Fruit fly (Drosophila melanogaster) whole organism, prepupa: ENCODE measurements around the gene Pdi.

Source experiments
- Blimp-1 ChIP-seq: fragments of 200-800 bp; sonication (Bioruptor generic); optimal IDR thresholded peaks from 3 replicates; lab custom pipeline; 2017; ENCODE audit warnings: missing biosample characterization, missing genetic modification characterization, mild to moderate bottlenecking, moderate library complexity, missing genetic modification reagents
- CG10669 ChIP-seq: fragments of 200-800 bp; sonication (Bioruptor generic); optimal IDR thresholded peaks from 3 replicates; lab custom pipeline; 2018; ENCODE audit warnings: missing biosample characterization, mild to moderate bottlenecking, missing genetic modification characterization, moderate library complexity
- CG11294 ChIP-seq: fragments of 200-800 bp; sonication (Bioruptor generic); IDR thresholded peaks from 2 replicates; pipeline ENCODE4 v1.3.6; 2022; ENCODE audit warnings: missing biosample characterization, missing genetic modification characterization
- CG11762 ChIP-seq: fragments of 200-800 bp; sonication (Bioruptor generic); optimal IDR thresholded peaks from 3 replicates; lab custom pipeline; 2016; ENCODE audit warnings: missing biosample characterization, missing genetic modification characterization; ENCODE audit not compliant: insufficient read depth
- CG11902 ChIP-seq: fragments of 200-800 bp; sonication (Bioruptor generic); optimal IDR thresholded peaks from 3 replicates; lab custom pipeline; 2016; ENCODE audit warnings: missing biosample characterization, missing genetic modification characterization
- CG15336 ChIP-seq: fragments of 200-800 bp; sonication (Bioruptor generic); IDR thresholded peaks from 2 replicates; pipeline ENCODE4 v1.3.6; 2022; ENCODE audit warnings: missing biosample characterization, missing genetic modification characterization
- CG1621 ChIP-seq: fragments of 200-800 bp; sonication (Bioruptor generic); optimal IDR thresholded peaks from 3 replicates; lab custom pipeline; 2018; ENCODE audit warnings: missing biosample characterization, mild to moderate bottlenecking, missing genetic modification characterization
- CG16779 ChIP-seq: fragments of 200-800 bp; sonication (Bioruptor generic); optimal IDR thresholded peaks from 3 replicates; lab custom pipeline; 2017; ENCODE audit warnings: missing biosample characterization, mild to moderate bottlenecking, missing genetic modification characterization
- CG3032 ChIP-seq: fragments of 200-800 bp; optimal IDR thresholded peaks from 2 replicates; lab custom pipeline; 2019; ENCODE audit warnings: missing biosample characterization, mild to moderate bottlenecking, missing genetic modification characterization, moderate library complexity
- CG31627 ChIP-seq: fragments of 200-800 bp; sonication (Bioruptor generic); optimal IDR thresholded peaks from 3 replicates; lab custom pipeline; 2016; ENCODE audit warnings: missing biosample characterization, missing genetic modification characterization
- CG32006 ChIP-seq: fragments of 200-800 bp; sonication (Bioruptor generic); optimal IDR thresholded peaks from 3 replicates; lab custom pipeline; 2017; ENCODE audit warnings: missing biosample characterization, mild to moderate bottlenecking, missing genetic modification characterization
- CG34406 ChIP-seq: fragments of 200-800 bp; sonication (Bioruptor generic); optimal IDR thresholded peaks from 3 replicates; lab custom pipeline; 2016; ENCODE audit warnings: missing biosample characterization, missing genetic modification characterization
- CG4318 ChIP-seq: fragments of 200-800 bp; sonication (Bioruptor generic); optimal IDR thresholded peaks from 3 replicates; lab custom pipeline; 2017; ENCODE audit warnings: missing biosample characterization, mild to moderate bottlenecking, missing genetic modification characterization
- CG6276 ChIP-seq: fragments of 200-800 bp; sonication (Bioruptor generic); optimal IDR thresholded peaks from 2 replicates; lab custom pipeline; 2017; ENCODE audit warnings: missing biosample characterization, mild to moderate bottlenecking, missing genetic modification characterization
- CG6808 ChIP-seq: fragments of 200-800 bp; sonication (Bioruptor generic); optimal IDR thresholded peaks from 3 replicates; lab custom pipeline; 2017; ENCODE audit warnings: missing biosample characterization, missing genetic modification characterization, mild to moderate bottlenecking, moderate library complexity, missing genetic modification reagents
- CG8119 ChIP-seq: fragments of 200-800 bp; sonication (Bioruptor generic); IDR thresholded peaks from 3 replicates; pipeline ENCODE4 v1.3.6; 2022; ENCODE audit warnings: missing biosample characterization, missing genetic modification characterization
- CG8319 ChIP-seq: fragments of 200-800 bp; sonication (Bioruptor generic); optimal IDR thresholded peaks from 3 replicates; lab custom pipeline; 2016; ENCODE audit warnings: missing biosample characterization, missing genetic modification characterization
- CG8632 ChIP-seq: fragments of 200-800 bp; sonication (Bioruptor generic); optimal IDR thresholded peaks from 3 replicates; lab custom pipeline; 2016; ENCODE audit warnings: missing biosample characterization, missing genetic modification characterization
- Eip75B ChIP-seq: fragments of 200-800 bp; sonication (Bioruptor generic); optimal IDR thresholded peaks from 3 replicates; lab custom pipeline; 2016; ENCODE audit warnings: missing biosample characterization, missing genetic modification characterization
- Eip78C ChIP-seq: fragments of 200-800 bp; sonication (Bioruptor generic); peaks from one replicate; lab custom pipeline; 2016; ENCODE audit warnings: missing biosample characterization, missing genetic modification characterization
- Eip93F ChIP-seq: fragments of 200-800 bp; sonication (Bioruptor generic); optimal IDR thresholded peaks from 2 replicates; lab custom pipeline; 2016; ENCODE audit warnings: missing biosample characterization, mild to moderate bottlenecking, missing genetic modification characterization
- Hr38 ChIP-seq: sonication (Bioruptor generic); optimal IDR thresholded peaks from 2 replicates; lab custom pipeline; 2016; ENCODE audit warnings: missing biosample characterization, missing genetic modification characterization
- Hr39 ChIP-seq: fragments of 200-800 bp; sonication (Bioruptor generic); optimal IDR thresholded peaks from 2 replicates; lab custom pipeline; 2016; ENCODE audit warnings: missing biosample characterization, missing genetic modification characterization
- Hr4 ChIP-seq: fragments of 200-800 bp; sonication (Bioruptor generic); optimal IDR thresholded peaks from 3 replicates; lab custom pipeline; 2016; ENCODE audit warnings: missing biosample characterization, missing genetic modification characterization
- Lpt ChIP-seq: fragments of 200-800 bp; sonication (Bioruptor generic); optimal IDR thresholded peaks from 3 replicates; lab custom pipeline; 2016; ENCODE audit warnings: missing biosample characterization, missing genetic modification characterization
- Met ChIP-seq: fragments of 200-800 bp; sonication (Bioruptor generic); optimal IDR thresholded peaks from 3 replicates; lab custom pipeline; 2016; ENCODE audit warnings: missing biosample characterization, missing genetic modification characterization
- OdsH ChIP-seq: fragments of 200-800 bp; sonication (Bioruptor generic); optimal IDR thresholded peaks from 3 replicates; lab custom pipeline; 2016; ENCODE audit warnings: missing biosample characterization, missing genetic modification characterization
- Smox ChIP-seq: fragments of 200-800 bp; sonication (Bioruptor generic); optimal IDR thresholded peaks from 3 replicates; lab custom pipeline; 2016; ENCODE audit warnings: missing biosample characterization, missing genetic modification characterization
- Sox14 ChIP-seq: fragments of 200-800 bp; sonication (Bioruptor generic); optimal IDR thresholded peaks from 3 replicates; lab custom pipeline; 2016; ENCODE audit warnings: missing biosample characterization, missing genetic modification characterization
- achi ChIP-seq: fragments of 200-800 bp; sonication (Bioruptor generic); optimal IDR thresholded peaks from 3 replicates; lab custom pipeline; 2016; ENCODE audit warnings: missing biosample characterization, missing genetic modification characterization
- acj6 ChIP-seq: fragments of 200-800 bp; sonication (Bioruptor generic); optimal IDR thresholded peaks from 3 replicates; lab custom pipeline; 2016; ENCODE audit warnings: missing biosample characterization, missing genetic modification characterization
- cyc ChIP-seq: fragments of 200-800 bp; sonication (Bioruptor generic); optimal IDR thresholded peaks from 3 replicates; lab custom pipeline; 2016; ENCODE audit warnings: missing biosample characterization, missing genetic modification characterization
- dac ChIP-seq: fragments of 200-800 bp; sonication (Bioruptor generic); optimal IDR thresholded peaks from 2 replicates; lab custom pipeline; 2017; ENCODE audit warnings: missing biosample characterization, mild to moderate bottlenecking, missing genetic modification characterization
- esn ChIP-seq: fragments of 200-800 bp; sonication (Bioruptor generic); optimal IDR thresholded peaks from 2 replicates; lab custom pipeline; 2016; ENCODE audit warnings: missing biosample characterization, mild to moderate bottlenecking, missing genetic modification characterization, moderate library complexity
- fd59A ChIP-seq: fragments of 200-800 bp; sonication (Bioruptor generic); optimal IDR thresholded peaks from 2 replicates; lab custom pipeline; 2017; ENCODE audit warnings: missing biosample characterization, mild to moderate bottlenecking, missing genetic modification characterization, missing genetic modification reagents
- fd85E ChIP-seq: fragments of 200-800 bp; sonication (Bioruptor generic); optimal IDR thresholded peaks from 3 replicates; lab custom pipeline; 2016; ENCODE audit warnings: missing biosample characterization, missing genetic modification characterization
- fkh ChIP-seq: fragments of 200-800 bp; sonication (Bioruptor generic); optimal IDR thresholded peaks from 3 replicates; lab custom pipeline; 2017; ENCODE audit warnings: missing biosample characterization, mild to moderate bottlenecking, missing genetic modification characterization, moderate library complexity
- net ChIP-seq: fragments of 200-800 bp; sonication (Bioruptor generic); optimal IDR thresholded peaks from 3 replicates; lab custom pipeline; 2016; ENCODE audit warnings: missing biosample characterization, missing genetic modification characterization
- spab ChIP-seq: fragments of 200-800 bp; sonication (Bioruptor generic); optimal IDR thresholded peaks from 2 replicates; lab custom pipeline; 2017; ENCODE audit warnings: missing biosample characterization, mild to moderate bottlenecking, missing genetic modification characterization, missing genetic modification reagents
- svp ChIP-seq: fragments of 200-800 bp; sonication (Bioruptor generic); peaks from one replicate; lab custom pipeline; 2016; ENCODE audit warnings: missing biosample characterization, missing genetic modification characterization
- topi ChIP-seq: fragments of 200-800 bp; sonication (Bioruptor generic); optimal IDR thresholded peaks from 3 replicates; lab custom pipeline; 2016; ENCODE audit warnings: missing biosample characterization, missing genetic modification characterization
- vri ChIP-seq: fragments of 200-800 bp; sonication (Bioruptor generic); optimal IDR thresholded peaks from 3 replicates; lab custom pipeline; 2016; ENCODE audit warnings: missing biosample characterization, mild to moderate bottlenecking, missing genetic modification characterization

Pdi gene

dm6 chr3L:15101639-15102413 lies 40.8 kb downstream of the Pdi start (continued):
- TF ChIP-seq esn (GFP tag; lab: Kevin White, UChicago) (peak; percentile 51), Eip78C (GFP tag; lab: Kevin White, UChicago) (peak; percentile 67), CG11294 (GFP tag; lab: Robert Waterston, UW) (no peak), net (GFP tag; lab: Kevin White, UChicago) (peak; percentile 16), CG11902 (GFP tag; lab: Kevin White, UChicago) (peak; percentile 3), CG34406 (GFP tag; lab: Kevin White, UChicago) (peak; percentile 2), CG4318 (no peak), CG8319 (GFP tag; lab: Kevin White, UChicago) (no peak), vri (GFP tag; lab: Kevin White, UChicago) (peak; percentile 69), CG16779 (tag; lab: Kevin White, UChicago) (peak; percentile 1)

dm6 chr3L:15100983-15101382 lies 41.7 kb downstream of the Pdi start:
- TF ChIP-seq Eip93F (GFP tag; lab: Kevin White, UChicago) (no peak), dac (GFP tag; lab: Kevin White, UChicago) (no peak), Eip78C (GFP tag; lab: Kevin White, UChicago) (peak; percentile 33), CG32006 (no peak), spab (no peak), Smox (GFP tag; lab: Kevin White, UChicago) (no peak)

dm6 chr3L:15099541-15099940 lies 43.1 kb downstream of the Pdi start:
- TF ChIP-seq acj6 (GFP tag; lab: Kevin White, UChicago) (no peak), cyc (no peak), CG1621 (tag; lab: Kevin White, UChicago) (no peak), Eip78C (GFP tag; lab: Kevin White, UChicago) (peak; percentile 38), Lpt (no peak), svp (peak; percentile 88), Eip75B (GFP tag; lab: Kevin White, UChicago) (no peak), CG31627 (GFP tag; lab: Kevin White, UChicago) (no peak), CG3032 (no peak), fd85E (GFP tag; lab: Kevin White, UChicago) (no peak), esn (GFP tag; lab: Kevin White, UChicago) (no peak), achi (GFP tag; lab: Kevin White, UChicago) (no peak), Blimp-1 (GFP tag; lab: Kevin White, UChicago) (no peak), CG6808 (GFP tag; lab: Kevin White, UChicago) (no peak), CG32006 (peak; percentile 23), CG4318 (no peak), topi (no peak), fkh (no peak)

- TF ChIP-seq acj6 (GFP tag; lab: Kevin White, UChicago) (peak; percentile 63), topi (peak; percentile 61), fd59A (GFP tag; lab: Kevin White, UChicago) (no peak), Sox14 (peak; percentile 16), Blimp-1 (GFP tag; lab: Kevin White, UChicago) (peak; percentile 94), CG8119 (GFP tag; lab: Robert Waterston, UW) (peak; percentile 96), vri (GFP tag; lab: Kevin White, UChicago) (peak; percentile 3), Smox (GFP tag; lab: Kevin White, UChicago) (peak; percentile 26), Hr4 (GFP tag; lab: Kevin White, UChicago) (peak; percentile 43), CG6276 (GFP tag; lab: Kevin White, UChicago) (peak; percentile 91), CG1621 (tag; lab: Kevin White, UChicago) (peak; percentile 36), CG15336 (GFP tag; lab: Robert Waterston, UW) (peak; percentile 95), Hr39 (no peak), CG8632 (GFP tag; lab: Kevin White, UChicago) (peak; percentile 76), CG11762 (GFP tag; lab: Kevin White, UChicago) (peak; percentile 74), OdsH (GFP tag; lab: Kevin White, UChicago) (peak; percentile 70), CG31627 (GFP tag; lab: Kevin White, UChicago) (no peak), Hr38 (GFP tag; lab: Kevin White, UChicago) (no peak), achi (GFP tag; lab: Kevin White, UChicago) (peak; percentile 73), fkh (peak; percentile 95), Eip78C (GFP tag; lab: Kevin White, UChicago) (peak; percentile 90), Met (GFP tag; lab: Kevin White, UChicago) (peak; percentile 48), svp (peak; percentile 70), CG6808 (GFP tag; lab: Kevin White, UChicago) (peak; percentile 72), CG10669 (GFP tag; lab: Kevin White, UChicago) (peak; percentile 79)
These were observed 43.8 kb downstream of the Pdi start for dm6 chr3L:15098659-15099512.
